Worm (Caenorhabditis elegans): ENCODE measurements around the gene lars-1.
A peak's percentile ranks its signal among the peaks of the same experiment; 100 is the strongest.

DNA sequence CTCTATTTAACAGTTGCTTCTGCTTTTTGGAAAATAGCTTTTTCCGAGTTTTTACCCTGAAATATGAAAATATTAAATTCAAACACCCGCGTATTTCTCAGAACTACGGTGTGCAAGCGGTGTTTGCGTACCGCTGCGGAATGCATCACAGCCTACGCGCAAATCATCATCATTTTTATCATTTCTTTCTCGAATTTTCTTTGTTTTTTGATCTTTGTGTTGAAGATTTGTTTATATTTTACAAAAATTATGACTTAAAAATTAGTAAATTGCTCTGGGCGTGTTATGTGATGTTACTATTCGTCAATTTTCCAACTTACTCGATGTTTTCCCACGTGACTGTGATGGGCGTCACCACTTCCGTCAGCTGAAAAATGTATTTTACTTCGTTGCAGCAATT, 35.7 kb downstream of the lars-1 start:
- TF ChIP-seq bed-2 (GFP tag; IDR thresholded peaks at IDR 0.05) (no peak), nhr-120 (GFP tag; IDR thresholded peaks at IDR 0.05) (no peak), F10E7.11 (tag; optimal IDR thresholded peaks at IDR 0.05) (no peak), rpc-1 (optimal IDR thresholded peaks at IDR 0.05) (peak; percentile 4), rpc-1 (tag; optimal IDR thresholded peaks at IDR 0.05) (no peak), lsy-27 (tag; optimal IDR thresholded peaks at IDR 0.05; ENCODE audit: borderline replicate concordance, insufficient read depth) (no peak), unc-62 (GFP tag; optimal IDR thresholded peaks at IDR 0.05) (no peak), nfya-1 (tag; optimal IDR thresholded peaks at IDR 0.05; ENCODE audit: borderline replicate concordance, insufficient read depth) (no peak)
